Fruit fly (Drosophila melanogaster): Measurements from ENCODE around the gene tal-3A.

dm6 chr3R:13843611-13844010, 30.7 kb downstream of the tal-3A start:
- no peak for TF ChIP-seq tgo (GFP tag; IDR thresholded peaks at IDR 0.05)
- no peak for TF ChIP-seq CG11456 (GFP tag; IDR thresholded peaks at IDR 0.05)
- TF ChIP-seq Lhr (GFP tag; optimal IDR thresholded peaks at IDR 0.05), result no peak

Data from whole organism, embryonic.